Worm (Caenorhabditis elegans) whole organism, early embryonic: ENCODE data around the gene T01B7.13.

Experiments used
- B0310.2 ChIP-seq: sonication (generic microtip); optimal IDR thresholded peaks from 2 replicates; lab custom pipeline; 2016; ENCODE audit warnings: mild to moderate bottlenecking, missing genetic modification characterization, missing compliant biosample characterization
- F13C5.2 ChIP-seq: sonication (generic microtip); optimal IDR thresholded peaks from 2 replicates; lab custom pipeline; 2017; ENCODE audit warnings: mild to moderate bottlenecking, missing genetic modification characterization, inconsistent platforms, missing compliant biosample characterization
- aly-1 ChIP-seq: sonication (generic microtip); optimal IDR thresholded peaks from 2 replicates; lab custom pipeline; 2016; ENCODE audit warnings: missing genetic modification characterization, missing compliant biosample characterization
- ama-1 ChIP-seq: fragments of 150-350 bp; optimal IDR thresholded peaks from 2 replicates; lab custom pipeline; 2014
- ceh-13 ChIP-seq: fragments of 200-800 bp; sonication (Bioruptor generic); optimal IDR thresholded peaks from 2 replicates; lab custom pipeline; 2018; ENCODE audit warnings: mild to moderate bottlenecking, missing genetic modification characterization, missing compliant biosample characterization
- ceh-36 ChIP-seq: sonication (generic microtip); optimal IDR thresholded peaks from 2 replicates; lab custom pipeline; 2016; ENCODE audit warnings: missing genetic modification characterization, inconsistent platforms, missing compliant biosample characterization
- ets-7 ChIP-seq: sonication (generic microtip); optimal IDR thresholded peaks from 2 replicates; lab custom pipeline; 2016; ENCODE audit warnings: missing genotype, missing genetic modification characterization, missing compliant biosample characterization
- flt-1 ChIP-seq: fragments of 200-800 bp; sonication (Bioruptor generic); IDR thresholded peaks from 2 replicates; pipeline ENCODE4 v1.3.6; 2022; ENCODE audit warnings: missing genetic modification characterization, missing compliant biosample characterization
- hmbx-1 ChIP-seq: sonication (generic microtip); optimal IDR thresholded peaks from 2 replicates; lab custom pipeline; 2016; ENCODE audit warnings: mild to moderate bottlenecking, missing genetic modification characterization, missing compliant biosample characterization
- hmg-4 ChIP-seq: fragments of 200-800 bp; sonication (Bioruptor generic); optimal IDR thresholded peaks from 2 replicates; lab custom pipeline; 2018; ENCODE audit warnings: mild to moderate bottlenecking, missing genetic modification characterization, missing compliant biosample characterization
- hnd-1 ChIP-seq: sonication (generic microtip); optimal IDR thresholded peaks from 2 replicates; lab custom pipeline; 2016; ENCODE audit warnings: missing genetic modification characterization, missing compliant biosample characterization
- pes-1 ChIP-seq: fragments of 200-800 bp; sonication (Bioruptor generic); IDR thresholded peaks from 2 replicates; pipeline ENCODE4 v1.3.6; 2022; ENCODE audit warnings: missing genetic modification reagents, missing genetic modification characterization, missing compliant biosample characterization
- scrt-1 ChIP-seq: fragments of 200-800 bp; sonication (Bioruptor generic); IDR thresholded peaks from 2 replicates; pipeline ENCODE4 v1.3.6; 2022; ENCODE audit warnings: missing genetic modification characterization, missing compliant biosample characterization
- sea-1 ChIP-seq: fragments of 200-800 bp; sonication (Bioruptor generic); conservative IDR thresholded peaks from 2 replicates; pipeline ENCODE4 v1.3.6; 2022; ENCODE audit warnings: missing genetic modification characterization, missing compliant biosample characterization
- tbx-11 ChIP-seq: fragments of 200-800 bp; sonication (Bioruptor generic); IDR thresholded peaks from 2 replicates; pipeline ENCODE4 v1.3.6; 2022; ENCODE audit warnings: missing genetic modification characterization, missing compliant biosample characterization
- tbx-37 ChIP-seq: fragments of 200-800 bp; sonication (Bioruptor generic); conservative IDR thresholded peaks from 2 replicates; pipeline ENCODE4 v1.3.6; 2022; ENCODE audit warnings: missing genetic modification reagents, missing genetic modification characterization, missing compliant biosample characterization
- tra-4 ChIP-seq: sonication (generic microtip); optimal IDR thresholded peaks from 2 replicates; lab custom pipeline; 2017; ENCODE audit warnings: missing genetic modification characterization, missing compliant biosample characterization

Gene T01B7.13

DNA sequence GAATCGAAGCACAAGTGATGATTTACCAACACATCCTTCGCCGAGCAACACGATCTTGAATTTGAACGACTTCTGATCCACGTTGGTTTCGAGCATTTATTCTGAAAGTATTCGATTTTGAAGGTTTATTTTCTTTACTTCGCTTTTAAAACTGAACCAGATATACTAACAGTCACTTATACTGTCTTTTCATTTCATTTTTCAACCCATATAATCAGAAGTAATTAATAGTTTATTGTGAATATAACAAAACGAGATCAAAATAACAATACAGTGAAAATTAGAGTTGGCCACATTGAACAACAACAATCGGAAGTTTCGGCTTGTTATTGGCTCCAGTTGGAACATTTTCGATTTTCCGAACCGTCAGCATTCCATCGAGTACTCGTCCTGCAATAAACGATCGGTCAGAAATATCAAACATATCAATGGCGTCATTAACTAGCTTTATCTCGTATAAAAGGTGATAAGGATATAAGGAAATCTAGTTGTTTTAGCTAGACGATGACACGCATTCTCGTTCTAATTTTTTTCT is at the start of gene T01B7.13, which contains the start of gene rab-21:
Gene T01B7.13 (plus strand): TSS at position 485 of the 535 bp plus-strand sequence.
Gene rab-21 (minus strand): TSS at position 101 of the 535 bp plus-strand sequence.
- TF ChIP-seq sea-1 (GFP tag; lab: Robert Waterston, UW) (no peak), ceh-36 (tag; lab: Kevin White, UChicago) (no peak), tbx-37 (no peak), flt-1 (no peak), tbx-11 (no peak), ama-1 (lab: Kevin White, UChicago) (no peak), hmbx-1 (tag; lab: Kevin White, UChicago) (no peak), B0310.2 (tag; lab: Kevin White, UChicago) (no peak), aly-1 (tag; lab: Kevin White, UChicago) (no peak), ceh-13 (GFP tag; lab: Kevin White, UChicago) (no peak), ets-7 (tag; lab: Kevin White, UChicago) (no peak), scrt-1 (GFP tag; lab: Robert Waterston, UW) (no peak), F13C5.2 (no peak), hmg-4 (GFP tag; lab: Kevin White, UChicago) (no peak), pes-1 (GFP tag; lab: Robert Waterston, UW) (no peak), tra-4 (tag; lab: Kevin White, UChicago) (no peak), hnd-1 (tag; lab: Kevin White, UChicago) (no peak)

DNA sequence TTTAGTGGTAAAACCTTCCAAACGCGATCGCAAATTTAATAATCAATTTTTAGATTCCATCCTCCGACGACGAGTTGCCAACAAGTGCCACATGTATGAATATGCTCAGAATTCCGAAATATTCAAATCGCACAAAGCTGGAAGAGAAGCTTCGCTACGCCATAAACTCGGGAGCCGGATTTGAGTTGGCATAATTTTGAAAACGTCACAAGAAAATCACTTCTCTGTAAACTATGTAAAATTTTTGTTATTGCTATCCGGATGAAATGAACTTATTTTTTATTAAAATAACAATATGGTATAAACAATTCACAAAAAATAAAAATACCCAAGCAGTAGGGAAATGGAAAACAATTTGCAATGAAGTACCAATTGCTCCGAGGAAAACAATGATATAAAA is 46.3 kb upstream of the T01B7.13 start:
- TF ChIP-seq tbx-11: no peak
- no peak for TF ChIP-seq pes-1 (GFP tag; lab: Robert Waterston, UW)
- no peak for TF ChIP-seq scrt-1 (GFP tag; lab: Robert Waterston, UW)
- no peak for TF ChIP-seq hmbx-1 (tag; lab: Kevin White, UChicago)
- no peak for TF ChIP-seq ets-7 (tag; lab: Kevin White, UChicago)
- TF ChIP-seq tra-4 (tag; lab: Kevin White, UChicago): no peak
- no peak for TF ChIP-seq F13C5.2
- TF ChIP-seq flt-1: no peak
- TF ChIP-seq B0310.2 (tag; lab: Kevin White, UChicago): no peak
- TF ChIP-seq ceh-13 (GFP tag; lab: Kevin White, UChicago): no peak
- TF ChIP-seq ama-1 (lab: Kevin White, UChicago): no peak

DNA sequence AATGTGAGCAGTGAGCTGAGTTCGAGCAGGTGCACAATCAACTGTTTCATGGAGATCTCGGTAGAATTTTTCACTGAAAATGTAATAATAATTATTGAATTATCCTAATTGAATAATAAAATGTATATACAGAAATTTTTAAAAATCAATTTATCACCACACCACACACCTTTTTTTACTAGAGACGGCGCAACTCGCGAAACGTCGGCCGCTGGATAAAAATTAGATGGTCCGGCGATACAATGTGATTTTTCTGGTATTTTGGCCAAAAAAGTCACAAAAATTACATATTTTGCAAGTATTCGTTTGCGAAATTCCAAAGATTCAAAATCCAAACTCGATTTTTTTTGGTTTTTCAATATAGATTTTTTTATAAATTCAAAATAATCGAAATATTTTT is 44.4 kb upstream of the T01B7.13 start:
- TF ChIP-seq tbx-11 (no peak), F13C5.2 (no peak), hnd-1 (tag; lab: Kevin White, UChicago) (no peak), ama-1 (lab: Kevin White, UChicago) (no peak), ets-7 (tag; lab: Kevin White, UChicago) (no peak), scrt-1 (GFP tag; lab: Robert Waterston, UW) (no peak), aly-1 (tag; lab: Kevin White, UChicago) (no peak), tbx-37 (no peak)

DNA sequence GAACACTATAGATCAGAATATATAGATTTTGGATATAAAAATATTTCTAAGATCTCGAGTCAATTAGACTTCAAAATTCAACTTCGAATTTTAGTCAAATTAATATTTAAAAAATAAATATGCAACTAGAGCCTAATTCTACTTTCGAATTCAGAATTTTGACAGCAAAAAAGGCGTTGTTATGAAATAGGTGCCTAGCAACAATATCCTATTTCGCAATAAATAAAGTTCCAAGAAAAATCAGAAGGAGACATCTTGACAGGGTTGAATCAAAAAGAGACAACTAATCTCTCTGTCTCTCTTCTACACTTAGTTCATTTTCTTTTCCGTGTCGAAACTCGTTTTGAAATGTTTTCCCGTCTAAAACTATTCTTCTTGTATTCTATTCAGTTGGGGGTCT is 39.8 kb upstream of the T01B7.13 start:
- no peak for TF ChIP-seq ama-1 (lab: Kevin White, UChicago)
- no peak for TF ChIP-seq pes-1 (GFP tag; lab: Robert Waterston, UW)
- no peak for TF ChIP-seq F13C5.2
- no peak for TF ChIP-seq hmg-4 (GFP tag; lab: Kevin White, UChicago)
- TF ChIP-seq tbx-11: no peak
- TF ChIP-seq hnd-1 (tag; lab: Kevin White, UChicago): no peak
- TF ChIP-seq tra-4 (tag; lab: Kevin White, UChicago): no peak
- TF ChIP-seq ceh-36 (tag; lab: Kevin White, UChicago): no peak
- TF ChIP-seq scrt-1 (GFP tag; lab: Robert Waterston, UW): no peak
- TF ChIP-seq tbx-37: no peak
- no peak for TF ChIP-seq B0310.2 (tag; lab: Kevin White, UChicago)
- TF ChIP-seq aly-1 (tag; lab: Kevin White, UChicago): no peak
- no peak for TF ChIP-seq sea-1 (GFP tag; lab: Robert Waterston, UW)
- TF ChIP-seq flt-1: no peak
- TF ChIP-seq hmbx-1 (tag; lab: Kevin White, UChicago): no peak
- no peak for TF ChIP-seq ets-7 (tag; lab: Kevin White, UChicago)
- TF ChIP-seq ceh-13 (GFP tag; lab: Kevin White, UChicago): no peak

DNA sequence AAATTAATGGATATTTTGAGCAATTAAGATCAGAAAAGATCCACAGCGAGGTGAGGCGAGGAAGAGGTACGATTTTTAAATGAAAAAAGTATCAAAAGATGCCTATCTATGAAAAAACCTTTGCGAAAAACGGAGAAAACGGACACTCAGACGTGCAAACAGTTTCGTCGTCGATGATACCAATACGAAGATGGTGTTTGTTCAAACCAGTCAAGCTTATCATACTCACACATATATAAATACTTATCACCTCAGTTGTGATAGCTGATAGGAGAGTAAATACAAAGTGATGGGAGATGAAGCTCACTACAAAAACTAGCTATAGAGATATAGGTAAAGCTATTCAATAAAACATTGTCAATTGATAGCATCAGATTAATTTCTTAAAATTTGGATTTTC is 35.4 kb upstream of the T01B7.13 start:
- TF ChIP-seq hmg-4 (GFP tag; lab: Kevin White, UChicago) (no peak), hnd-1 (tag; lab: Kevin White, UChicago) (no peak), tra-4 (tag; lab: Kevin White, UChicago) (no peak), scrt-1 (GFP tag; lab: Robert Waterston, UW) (no peak), flt-1 (no peak), aly-1 (tag; lab: Kevin White, UChicago) (no peak), tbx-37 (no peak), B0310.2 (tag; lab: Kevin White, UChicago) (no peak), ama-1 (lab: Kevin White, UChicago) (no peak), ceh-36 (tag; lab: Kevin White, UChicago) (no peak), tbx-11 (no peak), sea-1 (GFP tag; lab: Robert Waterston, UW) (no peak)

DNA sequence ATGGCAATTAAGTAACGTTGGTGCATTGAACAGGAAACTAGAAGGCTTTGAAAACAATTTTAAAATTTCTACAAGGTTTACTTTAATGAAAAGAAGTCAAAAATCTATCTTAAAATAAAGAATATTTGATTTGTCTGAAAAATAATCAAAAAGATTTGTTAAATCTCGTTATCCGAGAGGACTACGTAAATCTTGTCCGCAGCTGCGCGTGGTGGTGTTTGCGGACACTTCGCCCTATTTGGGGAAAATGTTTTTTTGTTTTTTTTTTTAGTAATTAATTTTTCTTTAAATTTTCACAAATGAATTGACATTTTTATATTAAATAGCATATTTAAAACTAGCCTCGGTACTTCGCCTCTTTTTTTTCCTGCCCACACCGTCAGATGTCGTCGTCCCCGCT is 31.3 kb upstream of the T01B7.13 start:
- no peak for TF ChIP-seq tbx-11
- no peak for TF ChIP-seq ceh-36 (tag; lab: Kevin White, UChicago)
- TF ChIP-seq aly-1 (tag; lab: Kevin White, UChicago): no peak
- no peak for TF ChIP-seq ets-7 (tag; lab: Kevin White, UChicago)
- TF ChIP-seq flt-1: 0 out of 2 replicates have a peak, but pooled peaks have one; percentile 22
- TF ChIP-seq sea-1 (GFP tag; lab: Robert Waterston, UW): no peak

DNA sequence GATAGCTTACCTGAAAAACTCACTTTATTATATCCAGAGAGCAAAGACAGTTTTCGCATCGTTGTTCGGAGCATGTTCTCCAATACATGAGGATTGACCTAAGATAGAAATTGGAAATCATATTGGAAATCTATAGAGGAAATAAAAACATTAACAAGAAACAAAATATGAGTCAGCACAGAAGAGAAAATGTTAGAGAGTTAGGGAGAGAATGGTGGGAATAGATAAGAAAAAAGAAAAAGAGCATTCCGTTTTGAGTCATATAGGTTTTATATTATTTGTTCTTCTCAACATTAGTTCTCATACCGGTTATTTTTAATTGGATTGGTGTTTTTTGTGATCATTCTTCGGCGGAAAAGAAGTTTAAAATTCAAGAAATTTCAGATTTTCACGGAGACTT is 30.4 kb upstream of the T01B7.13 start, which contains the start of gene hgap-2:
Gene hgap-2 (minus strand): TSS at position 101 of the 400 bp plus-strand sequence.
- TF ChIP-seq tbx-37: no peak
- no peak for TF ChIP-seq sea-1 (GFP tag; lab: Robert Waterston, UW)
- TF ChIP-seq scrt-1 (GFP tag; lab: Robert Waterston, UW): no peak
- no peak for TF ChIP-seq ets-7 (tag; lab: Kevin White, UChicago)
- no peak for TF ChIP-seq B0310.2 (tag; lab: Kevin White, UChicago)
- no peak for TF ChIP-seq tra-4 (tag; lab: Kevin White, UChicago)
- no peak for TF ChIP-seq aly-1 (tag; lab: Kevin White, UChicago)
- no peak for TF ChIP-seq ceh-36 (tag; lab: Kevin White, UChicago)
- TF ChIP-seq ceh-13 (GFP tag; lab: Kevin White, UChicago): no peak
- no peak for TF ChIP-seq tbx-11
- TF ChIP-seq F13C5.2: no peak
- no peak for TF ChIP-seq hmg-4 (GFP tag; lab: Kevin White, UChicago)
- TF ChIP-seq pes-1 (GFP tag; lab: Robert Waterston, UW): no peak
- no peak for TF ChIP-seq flt-1
- no peak for TF ChIP-seq ama-1 (lab: Kevin White, UChicago)
- no peak for TF ChIP-seq hmbx-1 (tag; lab: Kevin White, UChicago)
- TF ChIP-seq hnd-1 (tag; lab: Kevin White, UChicago): no peak
